Fruit fly (Drosophila melanogaster): ENCODE measurements around the gene CG43784.
"Not testable (repeated sequence)": the region's sequence is repeated elsewhere in the genome, so short reads cannot be mapped to it uniquely, and the experiment has no call there.

Gene CG43784

dm6 chrX:19920335-19920734, 37.8 kb downstream of the CG43784 start, which contains the start of gene CG45488:
CG45488 (minus strand) TSS chrX:19920435.
- not testable (repeated sequence) for TF ChIP-seq C15 (GFP tag; IDR thresholded peaks at IDR 0.05); HLH3B (GFP tag; IDR thresholded peaks at IDR 0.05); CG15514 (GFP tag; optimal IDR thresholded peaks at IDR 0.05)

DNA sequence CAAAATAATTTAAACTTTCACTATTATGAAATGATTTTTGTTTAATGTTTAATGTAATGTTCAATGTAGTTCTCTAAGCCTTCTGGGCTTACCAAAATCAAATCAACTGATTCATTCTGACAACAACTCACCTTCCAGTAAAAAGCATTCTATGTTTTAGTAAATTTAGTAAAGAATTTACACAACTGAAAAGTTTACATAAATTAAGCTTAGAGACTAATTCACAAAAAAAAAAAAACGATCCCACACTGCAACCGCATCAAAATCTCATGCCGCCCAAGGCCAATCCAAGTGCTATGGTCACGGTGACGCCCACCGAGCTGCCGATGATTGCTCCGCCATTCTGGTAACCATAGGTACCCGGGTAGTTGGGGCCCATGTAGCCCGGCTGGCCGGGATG, 43.0 kb downstream of the CG43784 start, which contains the start of gene CG45487:
Gene CG45487 (minus strand): TSS at position 101 of the 400 bp plus-strand sequence.
- TF ChIP-seq E2f1 (GFP tag; IDR thresholded peaks at IDR 0.05); Mad (GFP tag; optimal IDR thresholded peaks at IDR 0.05); CG30020 (tag; optimal IDR thresholded peaks at IDR 0.05): not testable (repeated sequence)

DNA sequence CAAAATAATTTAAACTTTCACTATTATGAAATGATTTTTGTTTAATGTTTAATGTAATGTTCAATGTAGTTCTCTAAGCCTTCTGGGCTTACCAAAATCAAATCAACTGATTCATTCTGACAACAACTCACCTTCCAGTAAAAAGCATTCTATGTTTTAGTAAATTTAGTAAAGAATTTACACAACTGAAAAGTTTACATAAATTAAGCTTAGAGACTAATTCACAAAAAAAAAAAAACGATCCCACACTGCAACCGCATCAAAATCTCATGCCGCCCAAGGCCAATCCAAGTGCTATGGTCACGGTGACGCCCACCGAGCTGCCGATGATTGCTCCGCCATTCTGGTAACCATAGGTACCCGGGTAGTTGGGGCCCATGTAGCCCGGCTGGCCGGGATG, 48.1 kb downstream of the CG43784 start, which contains the start of gene CG45486:
Gene CG45486 (minus strand): TSS at position 101 of the 400 bp plus-strand sequence.
- TF ChIP-seq pros, CG12659, Dfd (GFP tag; optimal IDR thresholded peaks at IDR 0.05): not testable (repeated sequence)
